Worm (Caenorhabditis elegans): ENCODE measurements around the gene F02D10.3.
"Not testable (repeated sequence)": the region's sequence is repeated elsewhere in the genome, so short reads cannot be mapped to it uniquely, and the experiment has no call there.

DNA sequence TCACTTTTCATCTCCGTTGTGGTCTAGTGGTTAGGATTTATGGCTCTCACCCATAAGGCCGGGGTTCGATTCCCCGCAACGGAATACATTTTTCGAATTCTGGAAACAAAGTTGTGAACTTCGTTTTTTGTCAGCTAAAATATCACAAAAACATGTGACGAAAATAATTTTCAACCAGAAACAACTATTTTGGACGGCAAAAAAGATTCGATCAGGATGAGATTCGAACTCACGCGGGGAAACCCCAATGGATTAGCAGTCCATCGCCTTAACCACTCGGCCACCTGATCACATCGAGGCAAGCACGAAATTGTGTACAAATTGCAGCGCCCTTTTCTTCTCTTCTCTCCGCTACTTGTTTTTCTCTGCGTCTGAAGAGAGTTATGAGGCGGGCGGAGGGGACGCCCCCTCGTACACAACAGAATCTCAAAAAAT lies 13.7 kb downstream of the F02D10.3 start:
- TF ChIP-seq aptf-3 (GFP tag; IDR thresholded peaks at IDR 0.05) (0 out of 2 replicates have a peak, but pooled peaks have one; percentile 30), nhr-27 (tag; optimal IDR thresholded peaks at IDR 0.05) (peak; percentile 51), athp-1 (tag; optimal IDR thresholded peaks at IDR 0.05) (peak; percentile 77), unc-130 (GFP tag; optimal IDR thresholded peaks at IDR 0.05) (peak; percentile 14), lin-26 (GFP tag; IDR thresholded peaks at IDR 0.05) (peak; percentile 84; the same call in 1 of the 2 replicates), madf-3 (GFP tag; IDR thresholded peaks at IDR 0.05) (0 out of 2 replicates have a peak, but pooled peaks have one; percentile 56), lin-54 (GFP tag; optimal IDR thresholded peaks at IDR 0.05) (peak; percentile 52)
- TF ChIP-seq F37B4.10 (GFP tag; IDR thresholded peaks at IDR 0.05); dpff-1 (tag; optimal IDR thresholded peaks at IDR 0.05): not testable (repeated sequence)
